Worm (Caenorhabditis elegans): Measurements from ENCODE around the gene W02G9.3.
"Not testable (repeated sequence)": the region's sequence is repeated elsewhere in the genome, so short reads cannot be mapped to it uniquely, and the experiment has no call there.

W02G9.3 gene

ce11 chrV:2672603-2673002 is at the start of gene W02G9.3:
Gene W02G9.3 (plus strand): TSS chrV:2672986.
- no peak for TF ChIP-seq unc-62 (GFP tag; optimal IDR thresholded peaks at IDR 0.05)

DNA sequence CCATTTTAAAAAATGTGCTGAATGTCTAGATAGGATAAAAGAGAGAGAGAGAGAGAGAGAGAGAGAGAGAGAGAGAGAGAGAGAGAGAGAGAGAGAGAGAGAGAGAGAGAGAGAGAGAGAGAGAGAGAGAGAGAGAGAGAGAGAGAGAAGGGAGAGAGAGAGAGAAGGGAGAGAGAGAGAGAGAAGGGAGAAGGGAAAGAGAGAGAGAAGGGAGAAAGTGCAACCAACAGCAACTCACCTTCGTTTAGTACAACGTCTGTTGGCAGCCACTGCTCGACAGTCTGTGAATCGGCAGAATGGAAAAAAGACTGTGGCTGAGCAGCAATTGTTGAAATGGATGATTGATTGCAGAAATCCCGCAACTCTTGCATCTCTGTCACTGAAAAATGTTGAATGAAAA is 49.0 kb upstream of the W02G9.3 start:
- no peak for TF ChIP-seq unc-62 (GFP tag; optimal IDR thresholded peaks at IDR 0.05)

ce11 chrV:2625360-2625759 is 47.4 kb upstream of the W02G9.3 start, which contains the start of gene sknr-1:
Gene sknr-1 (minus strand): TSS chrV:2625460.
- TF ChIP-seq unc-62 (GFP tag; optimal IDR thresholded peaks at IDR 0.05), result not testable (repeated sequence)

ce11 chrV:2638545-2638944 is 34.2 kb upstream of the W02G9.3 start, which contains the start of gene W02H5.19:
Gene W02H5.19 (plus strand): TSS chrV:2638890.
- TF ChIP-seq unc-62 (GFP tag; optimal IDR thresholded peaks at IDR 0.05), result no peak

ce11 chrV:2639035-2639434 is 33.8 kb upstream of the W02G9.3 start, which contains the start of gene W02H5.2:
Gene W02H5.2 (plus strand): TSS chrV:2639335.
- no peak for TF ChIP-seq unc-62 (GFP tag; optimal IDR thresholded peaks at IDR 0.05)

- TF ChIP-seq unc-62 (GFP tag; optimal IDR thresholded peaks at IDR 0.05), result no peak
Observed at ce11 chrV:2639506-2639905, 33.3 kb upstream of the W02G9.3 start.

DNA sequence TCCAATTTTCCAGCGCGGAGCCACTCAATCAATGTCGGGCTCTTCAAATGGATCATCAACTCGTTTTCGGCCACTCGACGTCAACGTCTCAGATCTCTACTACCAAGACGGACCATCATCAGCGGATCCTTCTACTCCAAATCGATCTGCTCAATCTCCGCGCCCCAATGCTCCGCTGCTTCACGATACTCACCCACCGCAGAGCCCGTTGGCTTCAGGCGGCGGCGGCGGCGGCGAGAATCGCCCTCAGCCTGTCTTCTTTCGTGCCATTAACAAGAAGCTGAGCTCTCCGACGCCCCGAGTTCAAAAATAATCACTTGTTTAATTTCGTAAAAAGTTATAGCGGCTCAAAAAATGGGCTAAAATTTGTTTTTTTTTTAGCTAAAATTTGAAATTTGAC is 26.7 kb upstream of the W02G9.3 start:
- TF ChIP-seq unc-62 (GFP tag; optimal IDR thresholded peaks at IDR 0.05), result no peak

DNA sequence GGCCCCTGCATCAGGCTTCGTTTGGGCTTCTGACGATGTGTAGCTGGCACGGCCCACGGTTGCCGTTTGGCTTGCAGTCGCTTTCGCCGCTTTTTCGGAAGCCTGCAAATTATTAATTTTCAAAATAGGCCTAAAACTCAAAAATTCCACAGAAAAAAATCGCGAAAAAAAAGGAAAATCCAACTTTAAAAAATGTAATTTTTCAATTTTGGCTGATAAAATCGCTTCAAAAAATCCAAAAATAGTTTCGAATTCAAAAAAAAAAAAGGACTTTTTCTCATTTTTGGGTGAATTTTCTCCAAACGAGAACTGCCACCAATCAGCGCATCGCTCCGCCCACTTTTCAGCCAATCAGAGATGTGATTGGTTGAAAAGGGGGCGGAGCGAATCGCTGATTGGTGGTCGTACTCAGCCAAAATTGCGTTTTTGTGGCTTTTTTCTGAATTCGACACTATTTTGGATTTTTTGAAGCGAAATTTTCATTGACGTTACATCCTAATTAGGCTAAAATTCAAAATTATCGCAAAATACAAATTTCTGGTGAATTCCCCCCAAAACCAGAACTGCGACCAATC is 25.5 kb upstream of the W02G9.3 start:
- TF ChIP-seq unc-62 (GFP tag; optimal IDR thresholded peaks at IDR 0.05), result no peak

DNA sequence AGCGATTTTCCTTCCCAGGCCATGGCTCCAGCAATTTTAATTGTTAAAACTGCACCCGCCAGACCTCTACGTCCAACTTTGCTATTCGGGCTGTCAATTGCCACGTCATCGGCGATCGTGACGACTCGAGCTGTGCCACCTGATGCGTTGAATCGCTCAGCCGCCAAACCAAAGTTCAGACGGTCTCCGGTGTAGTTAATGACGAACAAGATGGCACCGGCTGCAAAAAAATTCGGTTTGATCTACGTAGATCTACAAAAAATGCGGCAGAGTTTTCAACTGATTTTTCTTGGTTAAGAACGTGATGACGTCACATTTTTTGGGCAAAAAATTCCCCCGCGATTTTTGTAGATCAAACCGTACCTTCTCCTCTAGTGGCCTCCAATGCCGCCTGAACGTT is 21.8 kb upstream of the W02G9.3 start:
- TF ChIP-seq unc-62 (GFP tag; optimal IDR thresholded peaks at IDR 0.05), result no peak

ce11 chrV:2652557-2653133 is 20.1 kb upstream of the W02G9.3 start, which contains the start of the genes W02H5.8 and angl-1:
Gene W02H5.8 (minus strand): TSS chrV:2652657.
Gene angl-1 (plus strand): TSS chrV:2653083.
- TF ChIP-seq unc-62 (GFP tag; optimal IDR thresholded peaks at IDR 0.05), result no peak

- TF ChIP-seq unc-62 (GFP tag; optimal IDR thresholded peaks at IDR 0.05), result no peak
Observed at ce11 chrV:2656159-2656558, 16.6 kb upstream of the W02G9.3 start.

- TF ChIP-seq unc-62 (GFP tag; optimal IDR thresholded peaks at IDR 0.05), result no peak
Observed at ce11 chrV:2657682-2658081, 15.1 kb upstream of the W02G9.3 start.

ce11 chrV:2660457-2660856 is 12.3 kb upstream of the W02G9.3 start:
- no peak for TF ChIP-seq unc-62 (GFP tag; optimal IDR thresholded peaks at IDR 0.05)

ce11 chrV:2664525-2665053 is 8.2 kb upstream of the W02G9.3 start, which contains the start of gene ndx-2:
Gene ndx-2 (minus strand): TSS chrV:2665003.
- TF ChIP-seq unc-62 (GFP tag; optimal IDR thresholded peaks at IDR 0.05), result no peak

ce11 chrV:2666600-2666999 is 6.2 kb upstream of the W02G9.3 start, which contains the start of gene W02G9.4:
Gene W02G9.4 (plus strand): TSS chrV:2666900.
- TF ChIP-seq unc-62 (GFP tag; optimal IDR thresholded peaks at IDR 0.05), result no peak

ce11 chrV:2671155-2671554 is 1.6 kb upstream of the W02G9.3 start, which contains the start of gene kel-8:
Gene kel-8 (plus strand): TSS chrV:2671455.
- no peak for TF ChIP-seq unc-62 (GFP tag; optimal IDR thresholded peaks at IDR 0.05)

DNA sequence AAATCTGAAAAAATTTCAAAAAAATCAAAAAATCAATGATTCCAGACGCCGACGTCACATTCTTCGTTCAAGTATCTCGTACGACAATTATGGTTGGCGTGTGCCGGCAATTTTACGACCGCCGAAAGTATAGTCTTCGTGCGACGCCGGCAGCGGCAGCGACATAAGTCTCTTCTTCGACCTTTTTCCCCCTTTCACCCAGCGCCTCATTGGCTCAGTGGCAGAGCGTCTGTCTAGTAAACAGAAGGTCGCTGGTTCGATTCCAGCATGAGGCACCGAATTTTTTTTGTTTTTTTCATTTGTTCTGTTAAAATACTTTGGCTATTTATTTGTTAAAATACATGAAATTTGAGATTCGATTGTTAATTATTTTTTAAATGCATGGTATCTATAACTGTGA is 1.0 kb downstream of the W02G9.3 start:
- TF ChIP-seq unc-62 (GFP tag; optimal IDR thresholded peaks at IDR 0.05), result no peak
